Worm (Caenorhabditis elegans) whole organism, mixed stage, embryonic: ENCODE results near the gene C18A11.3.

ENCODE experiments used
- M03D4.4 ChIP-seq: sonication (generic microtip); optimal IDR thresholded peaks from 2 replicates; lab custom pipeline; 2017; ENCODE audit warnings: mild to moderate bottlenecking, missing genetic modification characterization, missing compliant biosample characterization
- bed-3 ChIP-seq: fragments of 200-800 bp; sonication (Bioruptor generic); optimal IDR thresholded peaks from 3 replicates; lab custom pipeline; 2018; ENCODE audit warnings: mild to moderate bottlenecking, missing genetic modification characterization, moderate library complexity, missing compliant biosample characterization
- blmp-1 ChIP-seq: fragments of 150-350 bp; optimal IDR thresholded peaks from 2 replicates; lab custom pipeline; 2014; ENCODE audit warnings: missing biosample characterization, missing genetic modification characterization
- ceh-39 ChIP-seq: fragments of 150-350 bp; optimal IDR thresholded peaks from 2 replicates; lab custom pipeline; 2014; ENCODE audit warnings: missing biosample characterization, missing genetic modification characterization
- ceh-43 ChIP-seq: fragments of 200-800 bp; sonication (Bioruptor generic); optimal IDR thresholded peaks from 2 replicates; lab custom pipeline; 2018; ENCODE audit warnings: mild to moderate bottlenecking, missing genetic modification characterization, moderate library complexity, missing compliant biosample characterization
- ceh-83 ChIP-seq: fragments of 200-800 bp; sonication (Bioruptor generic); optimal IDR thresholded peaks from 2 replicates; lab custom pipeline; 2018; ENCODE audit warnings: mild to moderate bottlenecking, missing genetic modification characterization, missing compliant biosample characterization
- ces-1 ChIP-seq: fragments of 150-350 bp; optimal IDR thresholded peaks from 2 replicates; lab custom pipeline; 2014; ENCODE audit warnings: missing biosample characterization, missing genetic modification reagents, missing genetic modification characterization
- cnd-1 ChIP-seq: fragments of 200-800 bp; sonication (Bioruptor generic); optimal IDR thresholded peaks from 2 replicates; lab custom pipeline; 2018; ENCODE audit warnings: mild to moderate bottlenecking, missing genetic modification characterization, missing compliant biosample characterization
- elt-1 ChIP-seq: sonication (generic microtip); optimal IDR thresholded peaks from 2 replicates; lab custom pipeline; 2017; ENCODE audit warnings: missing genetic modification characterization, mild to moderate bottlenecking, missing compliant biosample characterization, antibody characterized with exemption, moderate library complexity, borderline replicate concordance; ENCODE audit not compliant: insufficient read depth
- elt-3 ChIP-seq: fragments of 150-350 bp; optimal IDR thresholded peaks from 2 replicates; lab custom pipeline; 2014; ENCODE audit warnings: missing biosample characterization, missing genetic modification characterization
- flh-1 ChIP-seq: fragments of 200-800 bp; sonication (Bioruptor generic); optimal IDR thresholded peaks from 2 replicates; lab custom pipeline; 2018; ENCODE audit warnings: mild to moderate bottlenecking, missing genetic modification characterization, moderate library complexity, missing compliant biosample characterization
- ham-2 ChIP-seq: fragments of 200-800 bp; sonication (Bioruptor generic); optimal IDR thresholded peaks from 2 replicates; lab custom pipeline; 2018; ENCODE audit warnings: mild to moderate bottlenecking, missing genetic modification characterization, missing compliant biosample characterization
- hlh-1 ChIP-seq: fragments of 150-350 bp; optimal IDR thresholded peaks from 2 replicates; lab custom pipeline; 2014; ENCODE audit warnings: missing biosample characterization, missing genetic modification reagents, missing genetic modification characterization
- lin-13 ChIP-seq: fragments of 150-350 bp; optimal IDR thresholded peaks from 2 replicates; lab custom pipeline; 2014; ENCODE audit warnings: missing biosample characterization, missing genetic modification characterization
- lin-32 ChIP-seq: fragments of 200-800 bp; sonication (Bioruptor generic); optimal IDR thresholded peaks from 2 replicates; lab custom pipeline; 2018; ENCODE audit warnings: mild to moderate bottlenecking, missing genetic modification characterization, missing compliant biosample characterization
- lsy-2 ChIP-seq: fragments of 150-350 bp; optimal IDR thresholded peaks from 2 replicates; lab custom pipeline; 2014; ENCODE audit warnings: missing biosample characterization, missing genetic modification characterization
- mab-5 ChIP-seq: fragments of 150-350 bp; optimal IDR thresholded peaks from 2 replicates; lab custom pipeline; 2014; ENCODE audit warnings: missing biosample characterization, missing genetic modification characterization
- mep-1 ChIP-seq: fragments of 150-350 bp; optimal IDR thresholded peaks from 2 replicates; lab custom pipeline; 2017; ENCODE audit warnings: missing biosample characterization, missing genetic modification reagents, missing genetic modification characterization, inconsistent platforms
- mls-2 ChIP-seq: sonication (generic microtip); optimal IDR thresholded peaks from 2 replicates; lab custom pipeline; 2016; ENCODE audit warnings: mild to moderate bottlenecking, missing genetic modification characterization, moderate library complexity, missing compliant biosample characterization
- nhr-12 ChIP-seq: fragments of 150-350 bp; optimal IDR thresholded peaks from 2 replicates; lab custom pipeline; 2014; ENCODE audit warnings: missing biosample characterization, missing genetic modification characterization
- nhr-2 ChIP-seq: fragments of 150-350 bp; optimal IDR thresholded peaks from 2 replicates; lab custom pipeline; 2014; ENCODE audit warnings: missing biosample characterization, missing genetic modification characterization
- nhr-237 ChIP-seq: fragments of 150-350 bp; optimal IDR thresholded peaks from 2 replicates; lab custom pipeline; 2014; ENCODE audit warnings: missing biosample characterization, missing genetic modification characterization
- nhr-28 ChIP-seq: fragments of 150-350 bp; optimal IDR thresholded peaks from 2 replicates; lab custom pipeline; 2014; ENCODE audit warnings: missing biosample characterization, missing genetic modification characterization
- nhr-76 ChIP-seq: sonication (generic microtip); optimal IDR thresholded peaks from 2 replicates; lab custom pipeline; 2017; ENCODE audit warnings: missing biosample characterization, missing genetic modification characterization
- pha-4 ChIP-seq: fragments of 150-350 bp; optimal IDR thresholded peaks from 2 replicates; lab custom pipeline; 2018; ENCODE audit warnings: missing biosample characterization, missing genetic modification reagents, missing genetic modification characterization
- sem-2 ChIP-seq: fragments of 200-800 bp; sonication (Bioruptor generic); optimal IDR thresholded peaks from 2 replicates; lab custom pipeline; 2018; ENCODE audit warnings: mild to moderate bottlenecking, missing genetic modification characterization, missing compliant biosample characterization
- snpc-4 ChIP-seq: fragments of 150-350 bp; optimal IDR thresholded peaks from 2 replicates; lab custom pipeline; 2014; ENCODE audit warnings: missing biosample characterization, missing genetic modification characterization
- sptf-1 ChIP-seq: sonication (generic microtip); optimal IDR thresholded peaks from 2 replicates; lab custom pipeline; 2017; ENCODE audit warnings: mild to moderate bottlenecking, missing genetic modification characterization, moderate library complexity, missing compliant biosample characterization
- tbx-8 ChIP-seq: fragments of 200-800 bp; sonication (Bioruptor generic); optimal IDR thresholded peaks from 2 replicates; lab custom pipeline; 2018; ENCODE audit warnings: mild to moderate bottlenecking, missing genetic modification characterization, moderate library complexity, missing compliant biosample characterization
- unc-120 ChIP-seq: sonication (generic microtip); optimal IDR thresholded peaks from 2 replicates; lab custom pipeline; 2017; ENCODE audit warnings: missing genetic modification characterization, missing compliant biosample characterization; ENCODE audit not compliant: poor library complexity, severe bottlenecking
- unc-39 ChIP-seq: fragments of 150-350 bp; optimal IDR thresholded peaks from 2 replicates; lab custom pipeline; 2014; ENCODE audit warnings: missing biosample characterization, missing genetic modification characterization
- unc-62 ChIP-seq: fragments of 150-350 bp; optimal IDR thresholded peaks from 2 replicates; lab custom pipeline; 2014; ENCODE audit warnings: missing biosample characterization, missing genetic modification reagents, missing genetic modification characterization
- zip-8 ChIP-seq: fragments of 150-350 bp; optimal IDR thresholded peaks from 2 replicates; lab custom pipeline; 2014; ENCODE audit warnings: missing biosample characterization, missing genetic modification characterization
- ztf-11 ChIP-seq: fragments of 150-350 bp; optimal IDR thresholded peaks from 2 replicates; lab custom pipeline; 2014; ENCODE audit warnings: missing biosample characterization, missing genetic modification characterization

The C18A11.3 gene

DNA sequence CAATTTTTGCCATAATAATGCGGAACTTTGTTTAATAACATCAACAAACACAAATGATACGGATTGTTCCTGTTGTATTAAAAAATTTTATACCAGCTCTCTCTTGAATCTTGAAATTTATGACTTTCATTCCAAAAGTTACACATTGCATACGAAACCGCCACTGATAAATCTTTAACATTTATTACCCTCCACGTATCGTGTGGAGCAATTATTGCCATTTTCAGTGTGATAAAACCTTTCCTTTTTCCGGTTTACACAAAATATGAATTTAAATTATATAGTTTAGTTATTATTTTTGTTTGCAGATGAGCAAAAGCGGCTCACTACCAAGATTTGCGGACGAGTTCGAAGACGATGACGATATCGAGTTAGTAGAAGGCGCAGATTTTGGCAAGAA is at the start of gene C18A11.3:
Gene C18A11.3 (plus strand): TSS at position 301 of the 400 bp plus-strand sequence.
- TF ChIP-seq unc-39 (tag; lab: Kevin White, UChicago) (no peak), snpc-4 (tag; lab: Kevin White, UChicago) (no peak), zip-8 (tag; lab: Kevin White, UChicago) (no peak), lsy-2 (tag; lab: Kevin White, UChicago) (no peak), nhr-2 (tag; lab: Kevin White, UChicago) (no peak), unc-120 (tag; lab: Kevin White, UChicago) (no peak), M03D4.4 (tag; lab: Kevin White, UChicago) (no peak), ztf-11 (tag; lab: Kevin White, UChicago) (no peak), mls-2 (tag; lab: Kevin White, UChicago) (no peak), nhr-28 (tag; lab: Kevin White, UChicago) (no peak), bed-3 (GFP tag; lab: Kevin White, UChicago) (no peak), nhr-76 (tag; lab: Kevin White, UChicago) (no peak), sptf-1 (no peak), unc-62 (GFP tag; lab: Kevin White, UChicago) (no peak), mep-1 (no peak), elt-1 (tag; lab: Kevin White, UChicago) (no peak), ceh-39 (tag; lab: Kevin White, UChicago) (no peak), flh-1 (GFP tag; lab: Kevin White, UChicago) (no peak), ham-2 (no peak), blmp-1 (no peak)
- TF ChIP-seq, all 35 proteins: peak for 0

DNA sequence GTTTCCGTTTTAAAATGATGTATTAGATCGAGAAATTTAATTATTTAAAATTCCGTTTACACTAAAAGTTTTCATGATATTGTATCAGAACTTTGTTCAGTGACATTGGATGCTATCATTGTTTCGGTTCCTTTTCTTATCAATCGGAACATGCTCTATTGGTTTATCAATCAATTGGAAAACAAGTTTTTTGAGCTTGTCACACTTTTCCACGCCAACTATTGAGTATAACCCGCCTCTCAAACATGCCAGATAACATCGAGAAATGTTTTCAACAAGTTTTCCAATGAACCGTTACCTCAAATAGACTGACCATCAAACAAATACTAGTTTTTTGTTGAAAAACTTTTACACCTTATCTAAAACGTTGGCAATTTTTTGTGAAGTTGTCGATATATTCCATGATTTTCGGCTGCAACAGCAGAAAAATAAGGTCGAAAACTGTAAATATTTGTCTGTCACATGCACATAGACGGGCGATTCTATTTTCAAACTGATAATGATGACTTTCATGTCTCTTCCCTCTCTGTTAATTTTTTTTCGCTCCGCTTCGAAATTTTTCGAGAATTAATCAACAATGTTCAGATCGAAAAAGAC is 46.4 kb upstream of the C18A11.3 start, which contains the start of gene unk-1:
Gene unk-1 (plus strand): TSS at position 577 of the 597 bp plus-strand sequence.
- TF ChIP-seq lin-13 (tag; lab: Kevin White, UChicago) (no peak), lsy-2 (tag; lab: Kevin White, UChicago) (no peak), ceh-39 (tag; lab: Kevin White, UChicago) (no peak), blmp-1 (no peak), nhr-28 (tag; lab: Kevin White, UChicago) (no peak), ces-1 (GFP tag; lab: Kevin White, UChicago) (no peak), sem-2 (GFP tag; lab: Kevin White, UChicago) (no peak), elt-3 (tag; lab: Kevin White, UChicago) (no peak), tbx-8 (GFP tag; lab: Kevin White, UChicago) (no peak), ceh-43 (no peak), nhr-76 (tag; lab: Kevin White, UChicago) (no peak), unc-39 (tag; lab: Kevin White, UChicago) (no peak), mep-1 (no peak), hlh-1 (tag; lab: Kevin White, UChicago) (no peak), zip-8 (tag; lab: Kevin White, UChicago) (no peak), sptf-1 (no peak), ceh-83 (GFP tag; lab: Kevin White, UChicago) (no peak)

DNA sequence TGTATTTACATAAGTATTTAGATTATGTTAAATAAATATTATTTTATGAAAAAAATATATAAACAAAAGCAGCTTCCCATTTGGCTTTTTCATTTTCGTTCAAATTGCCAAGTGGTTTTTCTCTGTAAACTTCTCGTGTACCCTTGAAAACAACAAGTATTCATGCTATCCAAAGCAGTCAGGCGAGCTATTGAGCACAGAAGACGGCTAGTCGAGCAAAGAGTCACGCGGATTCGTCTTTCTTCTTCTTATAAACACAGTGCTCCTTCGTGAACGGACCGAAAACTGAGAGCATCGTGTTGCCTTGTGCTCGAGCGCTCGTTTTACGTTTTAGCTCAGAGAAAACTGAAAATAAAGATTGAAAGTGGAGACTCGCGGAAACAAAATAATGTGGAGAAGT is 45.0 kb upstream of the C18A11.3 start:
- TF ChIP-seq ceh-39 (tag; lab: Kevin White, UChicago), result no peak
- TF ChIP-seq sptf-1, result no peak
- TF ChIP-seq mls-2 (tag; lab: Kevin White, UChicago), result no peak
- TF ChIP-seq mab-5, result no peak
- no peak for TF ChIP-seq M03D4.4 (tag; lab: Kevin White, UChicago)
- TF ChIP-seq ham-2, result no peak
- no peak for TF ChIP-seq zip-8 (tag; lab: Kevin White, UChicago)
- TF ChIP-seq mep-1, result no peak
- no peak for TF ChIP-seq nhr-12 (tag; lab: Kevin White, UChicago)
- no peak for TF ChIP-seq nhr-2 (tag; lab: Kevin White, UChicago)
- TF ChIP-seq lsy-2 (tag; lab: Kevin White, UChicago), result no peak
- no peak for TF ChIP-seq lin-32 (GFP tag; lab: Kevin White, UChicago)
- no peak for TF ChIP-seq unc-62 (GFP tag; lab: Kevin White, UChicago)
- no peak for TF ChIP-seq lin-13 (tag; lab: Kevin White, UChicago)
- no peak for TF ChIP-seq bed-3 (GFP tag; lab: Kevin White, UChicago)
- TF ChIP-seq nhr-237 (tag; lab: Kevin White, UChicago), result no peak
- TF ChIP-seq pha-4, result no peak
- TF ChIP-seq snpc-4 (tag; lab: Kevin White, UChicago), result no peak

DNA sequence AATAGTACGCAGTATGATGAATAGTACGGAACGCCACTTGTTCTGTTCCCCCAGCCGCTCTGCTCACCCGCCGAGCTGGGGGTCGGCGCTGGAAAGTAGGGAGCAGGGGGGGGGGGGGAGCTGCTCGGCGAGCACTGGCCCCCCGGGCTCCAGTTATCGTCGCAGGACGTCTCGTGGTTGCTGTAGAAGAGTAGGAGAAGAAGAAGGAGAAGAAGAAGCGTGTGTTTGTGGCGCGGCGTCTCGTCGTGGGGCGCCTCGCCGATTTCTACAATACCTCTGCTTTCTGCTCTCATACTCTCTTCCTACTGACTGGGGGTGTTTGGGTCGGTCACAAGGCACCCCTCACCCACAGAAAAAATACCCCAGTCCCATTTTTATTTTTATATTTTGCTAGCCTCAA is 43.6 kb upstream of the C18A11.3 start:
- no peak for TF ChIP-seq nhr-12 (tag; lab: Kevin White, UChicago)
- TF ChIP-seq lin-32 (GFP tag; lab: Kevin White, UChicago), result no peak
- TF ChIP-seq sptf-1, result peak; percentile 40
- peak; percentile 10 for TF ChIP-seq mls-2 (tag; lab: Kevin White, UChicago)
- TF ChIP-seq hlh-1 (tag; lab: Kevin White, UChicago), result no peak
- TF ChIP-seq snpc-4 (tag; lab: Kevin White, UChicago), result no peak
- TF ChIP-seq bed-3 (GFP tag; lab: Kevin White, UChicago), result no peak
- no peak for TF ChIP-seq tbx-8 (GFP tag; lab: Kevin White, UChicago)
- TF ChIP-seq cnd-1 (tag; lab: Kevin White, UChicago), result no peak
